Fruit fly (Drosophila melanogaster) whole organism, embryonic: ENCODE results near the gene CG4374.

Experiments used
- CG10979 ChIP-seq: fragments of 200-800 bp; sonication (Bioruptor generic); optimal IDR thresholded peaks from 2 replicates; lab custom pipeline; 2018; ENCODE audit warnings: missing biosample characterization, mild to moderate bottlenecking, missing genetic modification characterization, moderate library complexity
- CG1647 ChIP-seq: fragments of 200-800 bp; sonication (Bioruptor generic); optimal IDR thresholded peaks from 3 replicates; lab custom pipeline; 2016; ENCODE audit warnings: missing biosample characterization, missing genetic modification characterization
- CG32772 ChIP-seq: fragments of 200-800 bp; sonication (Bioruptor generic); IDR thresholded peaks from 2 replicates; pipeline ENCODE4 v1.3.6; 2022; ENCODE audit warnings: missing biosample characterization, missing genetic modification characterization
- CG3407 ChIP-seq: fragments of 200-800 bp; sonication (Bioruptor generic); optimal IDR thresholded peaks from 2 replicates; lab custom pipeline; 2018; ENCODE audit warnings: missing biosample characterization, mild to moderate bottlenecking, missing genetic modification characterization
- HLHmδ ChIP-seq: fragments of 200-800 bp; sonication (Bioruptor generic); optimal IDR thresholded peaks from 2 replicates; lab custom pipeline; 2018; ENCODE audit warnings: missing biosample characterization, mild to moderate bottlenecking, missing genetic modification characterization, moderate library complexity
- NK7.1 ChIP-seq: fragments of 200-800 bp; sonication (Bioruptor generic); optimal IDR thresholded peaks from 3 replicates; lab custom pipeline; 2016; ENCODE audit warnings: missing biosample characterization, missing genetic modification characterization
- amos ChIP-seq: fragments of 200-800 bp; sonication (Bioruptor generic); IDR thresholded peaks from 2 replicates; pipeline ENCODE4 v1.3.6; 2022; ENCODE audit warnings: missing biosample characterization, missing genetic modification characterization; ENCODE audit not compliant: partially characterized antibody
- caup ChIP-seq: fragments of 200-800 bp; sonication (Bioruptor generic); optimal IDR thresholded peaks from 3 replicates; lab custom pipeline; 2017; ENCODE audit warnings: missing biosample characterization, mild to moderate bottlenecking, missing genetic modification characterization, moderate library complexity; ENCODE audit not compliant: severe bottlenecking
- gcm2 ChIP-seq: fragments of 200-800 bp; sonication (Bioruptor generic); optimal IDR thresholded peaks from 2 replicates; lab custom pipeline; 2016; ENCODE audit warnings: missing biosample characterization, missing genetic modification characterization

DNA sequence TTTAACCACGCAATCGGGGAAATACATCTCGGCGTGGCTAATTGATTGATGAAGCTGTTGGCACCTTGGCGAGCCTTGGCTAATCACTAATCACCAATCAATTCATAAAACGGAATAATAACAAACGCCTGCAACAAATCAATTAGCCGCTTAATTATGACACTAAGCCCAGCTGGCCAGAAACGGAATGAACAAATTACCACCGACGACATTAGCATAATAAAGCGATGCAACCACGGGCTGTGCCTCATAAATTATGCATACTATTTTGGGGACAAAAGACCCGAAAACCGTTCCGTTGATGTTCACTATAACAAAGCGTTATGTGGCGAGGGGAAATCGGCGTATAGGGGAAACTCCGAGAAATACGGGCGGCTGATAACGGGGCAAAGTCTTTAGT, 11.4 kb downstream of the CG4374 start:
- TF ChIP-seq HLHmδ (no peak), CG3407 (GFP tag; lab: Kevin White, UChicago) (no peak), NK7.1 (no peak), gcm2 (GFP tag; lab: Kevin White, UChicago) (no peak), CG1647 (GFP tag; lab: Kevin White, UChicago) (no peak), amos (GFP tag; lab: Robert Waterston, UW) (no peak), caup (GFP tag; lab: Kevin White, UChicago) (no peak), CG10979 (tag; lab: Kevin White, UChicago) (no peak), CG32772 (GFP tag; lab: Robert Waterston, UW) (no peak)
